Fruit fly (Drosophila melanogaster) whole organism, embryonic: Measurements from ENCODE around the gene CG32625.
A peak's percentile ranks its signal among the peaks of the same experiment; 100 is the strongest.

Source experiments
- ATbp ChIP-seq: fragments of 200-800 bp; sonication (Bioruptor generic); optimal IDR thresholded peaks from 2 replicates; lab custom pipeline; 2017; ENCODE audit warnings: missing biosample characterization, mild to moderate bottlenecking, missing genetic modification characterization, missing genetic modification reagents
- Aef1 ChIP-seq: fragments of 200-800 bp; sonication (Bioruptor generic); IDR thresholded peaks from 3 replicates; pipeline ENCODE4 v1.3.6; 2022; ENCODE audit warnings: missing biosample characterization, missing genetic modification characterization
- Atf3 ChIP-seq: fragments of 200-800 bp; sonication (Bioruptor generic); optimal IDR thresholded peaks from 3 replicates; lab custom pipeline; 2016; ENCODE audit warnings: missing biosample characterization, missing genetic modification characterization
- Blimp-1 ChIP-seq: fragments of 200-800 bp; sonication (Bioruptor generic); optimal IDR thresholded peaks from 3 replicates; lab custom pipeline; 2018; ENCODE audit warnings: missing biosample characterization, missing genetic modification characterization, mild to moderate bottlenecking, moderate library complexity, missing genetic modification reagents
- CG11696 ChIP-seq: fragments of 200-800 bp; sonication (Bioruptor generic); IDR thresholded peaks from 2 replicates; pipeline ENCODE4 v1.3.6; 2022; ENCODE audit warnings: missing biosample characterization, missing genetic modification characterization
- CG13296 ChIP-seq: fragments of 200-800 bp; sonication (Bioruptor generic); optimal IDR thresholded peaks from 3 replicates; lab custom pipeline; 2018; ENCODE audit warnings: missing biosample characterization, mild to moderate bottlenecking, missing genetic modification characterization
- CG15073 ChIP-seq: fragments of 200-800 bp; sonication (Bioruptor generic); optimal IDR thresholded peaks from 2 replicates; lab custom pipeline; 2016; ENCODE audit warnings: missing biosample characterization, missing genetic modification characterization
- CG1529 ChIP-seq: fragments of 200-800 bp; sonication (Bioruptor generic); optimal IDR thresholded peaks from 3 replicates; lab custom pipeline; 2018; ENCODE audit warnings: missing biosample characterization, missing genetic modification characterization
- CG17385 ChIP-seq: fragments of 200-800 bp; sonication (Bioruptor generic); optimal IDR thresholded peaks from 3 replicates; lab custom pipeline; 2018; ENCODE audit warnings: missing biosample characterization, mild to moderate bottlenecking, missing genetic modification characterization
- CG17912 ChIP-seq: fragments of 200-800 bp; sonication (Bioruptor generic); optimal IDR thresholded peaks from 2 replicates; lab custom pipeline; 2018; ENCODE audit warnings: missing biosample characterization, mild to moderate bottlenecking, missing genetic modification characterization
- CG18476 ChIP-seq: fragments of 200-800 bp; sonication (Bioruptor generic); optimal IDR thresholded peaks from 2 replicates; lab custom pipeline; 2016; ENCODE audit warnings: missing biosample characterization, mild to moderate bottlenecking, missing genetic modification characterization
- CG18599 ChIP-seq: fragments of 200-800 bp; sonication (Bioruptor generic); optimal IDR thresholded peaks from 3 replicates; lab custom pipeline; 2017; ENCODE audit warnings: missing biosample characterization, missing genetic modification characterization, mild to moderate bottlenecking, moderate library complexity, missing genetic modification reagents
- CG30431 ChIP-seq: fragments of 200-800 bp; sonication (Bioruptor generic); optimal IDR thresholded peaks from 2 replicates; lab custom pipeline; 2017; ENCODE audit warnings: missing biosample characterization, missing genetic modification characterization
- CG3726 ChIP-seq: fragments of 200-800 bp; sonication (Bioruptor generic); IDR thresholded peaks from 3 replicates; pipeline ENCODE4, ENCODE4 v1.3.6; 2022; ENCODE audit warnings: missing biosample characterization, missing genetic modification characterization
- CG42726 ChIP-seq: fragments of 200-800 bp; sonication (Bioruptor generic); IDR thresholded peaks from 2 replicates; pipeline ENCODE4 v1.3.6; 2022; ENCODE audit warnings: missing biosample characterization, missing genetic modification characterization; ENCODE audit not compliant: partially characterized antibody
- CG4854 ChIP-seq: fragments of 200-800 bp; sonication (Bioruptor generic); optimal IDR thresholded peaks from 2 replicates; lab custom pipeline; 2016; ENCODE audit warnings: missing biosample characterization, missing genetic modification characterization, inconsistent platforms
- CG7963 ChIP-seq: fragments of 200-800 bp; sonication (Bioruptor generic); IDR thresholded peaks from 3 replicates; pipeline ENCODE4 v1.3.6; 2022; ENCODE audit warnings: missing biosample characterization, missing genetic modification characterization; ENCODE audit not compliant: partially characterized antibody
- CG7987 ChIP-seq: fragments of 200-800 bp; sonication (Bioruptor generic); optimal IDR thresholded peaks from 2 replicates; lab custom pipeline; 2018; ENCODE audit warnings: missing biosample characterization, mild to moderate bottlenecking, missing genetic modification characterization, moderate library complexity
- CG8089 ChIP-seq: fragments of 200-800 bp; sonication (Bioruptor generic); optimal IDR thresholded peaks from 3 replicates; lab custom pipeline; 2016; ENCODE audit warnings: missing biosample characterization, missing genetic modification characterization
- CG8290 ChIP-seq, 3 experiments: fragments of 200-800 bp; sonication (Bioruptor generic); optimal IDR thresholded peaks; 2 replicates each; lab custom pipeline; 2016 to 2019; ENCODE audit warnings: missing biosample characterization in 3 of 3, missing genetic modification characterization in 3 of 3, mild to moderate bottlenecking in 2 of 3, moderate library complexity in 1 of 3
- CG8765 ChIP-seq: fragments of 200-800 bp; sonication (Bioruptor generic); IDR thresholded peaks from 2 replicates; pipeline ENCODE4 v1.3.6; 2022; ENCODE audit warnings: missing biosample characterization, missing genetic modification characterization
- CG8944 ChIP-seq: fragments of 200-800 bp; sonication (Bioruptor generic); optimal IDR thresholded peaks from 3 replicates; lab custom pipeline; 2016; ENCODE audit warnings: missing biosample characterization, missing genetic modification characterization
- CG9797 ChIP-seq: fragments of 200-800 bp; sonication (Bioruptor generic); optimal IDR thresholded peaks from 3 replicates; lab custom pipeline; 2018; ENCODE audit warnings: missing biosample characterization, mild to moderate bottlenecking, missing genetic modification characterization
- CoRest ChIP-seq: fragments of 200-800 bp; sonication (Bioruptor generic); optimal IDR thresholded peaks from 3 replicates; lab custom pipeline; 2018; ENCODE audit warnings: missing biosample characterization, mild to moderate bottlenecking, missing genetic modification characterization, moderate library complexity
- CrebB ChIP-seq: fragments of 200-800 bp; sonication (Bioruptor generic); optimal IDR thresholded peaks from 3 replicates; lab custom pipeline; 2018; ENCODE audit warnings: missing biosample characterization, mild to moderate bottlenecking, missing genetic modification characterization
- Fer3 ChIP-seq: fragments of 200-800 bp; sonication (Bioruptor generic); optimal IDR thresholded peaks from 2 replicates; lab custom pipeline; 2018; ENCODE audit warnings: missing biosample characterization, mild to moderate bottlenecking, missing genetic modification characterization, moderate library complexity
- GATAe ChIP-seq: fragments of 200-800 bp; sonication (Bioruptor generic); conservative IDR thresholded peaks from 2 replicates; pipeline ENCODE4 v1.3.6; 2022; ENCODE audit warnings: missing biosample characterization, missing genetic modification characterization
- HmgZ ChIP-seq: fragments of 200-800 bp; sonication (Bioruptor generic); optimal IDR thresholded peaks from 2 replicates; lab custom pipeline; 2018; ENCODE audit warnings: missing biosample characterization, mild to moderate bottlenecking, missing genetic modification characterization
- Max ChIP-seq: fragments of 200-800 bp; sonication (Bioruptor generic); optimal IDR thresholded peaks from 2 replicates; lab custom pipeline; 2016; ENCODE audit warnings: missing biosample characterization, mild to moderate bottlenecking, missing genetic modification characterization
- Mes4 ChIP-seq: fragments of 200-800 bp; sonication (Bioruptor generic); optimal IDR thresholded peaks from 2 replicates; lab custom pipeline; 2016; ENCODE audit warnings: missing biosample characterization, missing genetic modification characterization
- NC2α ChIP-seq: fragments of 200-800 bp; sonication (Bioruptor generic); optimal IDR thresholded peaks from 2 replicates; lab custom pipeline; 2016; ENCODE audit warnings: missing biosample characterization, missing genetic modification characterization
- Neu2 ChIP-seq: fragments of 200-800 bp; sonication (Bioruptor generic); optimal IDR thresholded peaks from 3 replicates; lab custom pipeline; 2016; ENCODE audit warnings: missing biosample characterization, missing genetic modification characterization, borderline replicate concordance
- Ssrp ChIP-seq: fragments of 200-800 bp; sonication (Bioruptor generic); optimal IDR thresholded peaks from 2 replicates; lab custom pipeline; 2018; ENCODE audit warnings: missing biosample characterization, mild to moderate bottlenecking, missing genetic modification characterization, moderate library complexity
- bigmax ChIP-seq: fragments of 200-800 bp; sonication (Bioruptor generic); optimal IDR thresholded peaks from 2 replicates; lab custom pipeline; 2018; ENCODE audit warnings: missing biosample characterization, mild to moderate bottlenecking, missing genetic modification characterization
- cato ChIP-seq: fragments of 200-800 bp; sonication (Bioruptor generic); optimal IDR thresholded peaks from 2 replicates; lab custom pipeline; 2016; ENCODE audit warnings: missing biosample characterization, missing genetic modification characterization, borderline replicate concordance
- caup ChIP-seq: fragments of 200-800 bp; sonication (Bioruptor generic); optimal IDR thresholded peaks from 3 replicates; lab custom pipeline; 2017; ENCODE audit warnings: missing biosample characterization, mild to moderate bottlenecking, missing genetic modification characterization, moderate library complexity; ENCODE audit not compliant: severe bottlenecking
- chn ChIP-seq: fragments of 200-800 bp; sonication (Bioruptor generic); optimal IDR thresholded peaks from 2 replicates; lab custom pipeline; 2016; ENCODE audit warnings: missing biosample characterization, missing genetic modification characterization
- eyg ChIP-seq: fragments of 200-800 bp; sonication (Bioruptor generic); optimal IDR thresholded peaks from 3 replicates; lab custom pipeline; 2016; ENCODE audit warnings: missing biosample characterization, missing genetic modification characterization
- fd96Cb ChIP-seq: fragments of 200-800 bp; sonication (Bioruptor generic); optimal IDR thresholded peaks from 2 replicates; lab custom pipeline; 2018; ENCODE audit warnings: missing biosample characterization, mild to moderate bottlenecking, missing genetic modification characterization, moderate library complexity
- hb ChIP-seq: fragments of 200-800 bp; sonication (Bioruptor generic); IDR thresholded peaks from 3 replicates; pipeline ENCODE4 v1.3.6; 2022; ENCODE audit warnings: missing biosample characterization, missing genetic modification characterization; ENCODE audit not compliant: partially characterized antibody
- kay ChIP-seq: fragments of 200-800 bp; sonication (Bioruptor generic); optimal IDR thresholded peaks from 2 replicates; lab custom pipeline; 2016; ENCODE audit warnings: missing biosample characterization, missing genetic modification characterization
- lab ChIP-seq: fragments of 200-800 bp; sonication (Bioruptor generic); optimal IDR thresholded peaks from 3 replicates; lab custom pipeline; 2017; ENCODE audit warnings: missing biosample characterization, missing genetic modification characterization, mild to moderate bottlenecking, moderate library complexity, missing genetic modification reagents
- nmo ChIP-seq: fragments of 200-800 bp; sonication (Bioruptor generic); optimal IDR thresholded peaks from 2 replicates; lab custom pipeline; 2018; ENCODE audit warnings: missing biosample characterization, mild to moderate bottlenecking, missing genetic modification characterization, moderate library complexity
- pum ChIP-seq: fragments of 200-800 bp; sonication (Bioruptor generic); optimal IDR thresholded peaks from 2 replicates; lab custom pipeline; 2016; ENCODE audit warnings: missing biosample characterization, missing genetic modification characterization
- rib ChIP-seq: fragments of 200-800 bp; sonication (Bioruptor generic); IDR thresholded peaks from 2 replicates; pipeline ENCODE4 v1.3.6; 2022; ENCODE audit warnings: missing biosample characterization, missing genetic modification characterization
- schlank ChIP-seq: fragments of 200-800 bp; sonication (Bioruptor generic); optimal IDR thresholded peaks from 2 replicates; lab custom pipeline; 2018; ENCODE audit warnings: missing biosample characterization, mild to moderate bottlenecking, missing genetic modification characterization
- sd ChIP-seq: fragments of 200-800 bp; sonication (Bioruptor generic); optimal IDR thresholded peaks from 3 replicates; lab custom pipeline; 2018; ENCODE audit warnings: missing biosample characterization, mild to moderate bottlenecking, missing genetic modification characterization, moderate library complexity
- seq ChIP-seq: fragments of 200-800 bp; sonication (Bioruptor generic); IDR thresholded peaks from 2 replicates; pipeline ENCODE4 v1.3.6; 2022; ENCODE audit warnings: missing biosample characterization, missing genetic modification characterization
- sug ChIP-seq: fragments of 200-800 bp; optimal IDR thresholded peaks from 2 replicates; lab custom pipeline; 2019; ENCODE audit warnings: missing biosample characterization, mild to moderate bottlenecking, missing genetic modification characterization, moderate library complexity
- vfl ChIP-seq: fragments of 200-800 bp; sonication (Bioruptor generic); optimal IDR thresholded peaks from 2 replicates; lab custom pipeline; 2016; ENCODE audit warnings: missing biosample characterization, missing genetic modification characterization

The CG32625 gene

dm6 chrX:13755152-13755557 is 1.5 kb downstream of the CG32625 start, which contains the start of gene Pdcd4 (continued):
- TF ChIP-seq Ssrp (tag; lab: Kevin White, UChicago): no peak
- TF ChIP-seq vfl (GFP tag; lab: Kevin White, UChicago): no peak
- peak; percentile 4 for TF ChIP-seq lab (GFP tag; lab: Kevin White, UChicago)
- no peak for TF ChIP-seq CG18476
- no peak for TF ChIP-seq CG7987
- peak; percentile 30 for TF ChIP-seq CG17385 (GFP tag; lab: Kevin White, UChicago)
- TF ChIP-seq CG30431: no peak
- TF ChIP-seq GATAe (GFP tag; lab: Robert Waterston, UW): no peak
- TF ChIP-seq bigmax (GFP tag; lab: Kevin White, UChicago): peak; percentile 1
- TF ChIP-seq CG8089: no peak
- no peak for TF ChIP-seq CG8290 (GFP tag; optimal IDR thresholded peaks at IDR 0.05; lab: Kevin White, UChicago)
- peak in 1 of 2 experiments; percentile 70 for TF ChIP-seq CG8290 (tag; optimal IDR thresholded peaks at IDR 0.05; lab: Kevin White, UChicago)
- TF ChIP-seq eyg (GFP tag; lab: Kevin White, UChicago): no peak
- no peak for TF ChIP-seq CG7963 (GFP tag; lab: Robert Waterston, UW)
- no peak for TF ChIP-seq CG11696 (GFP tag; lab: Robert Waterston, UW)
- TF ChIP-seq ATbp: no peak
- TF ChIP-seq CrebB (tag; lab: Kevin White, UChicago): no peak
- no peak for TF ChIP-seq seq (GFP tag; lab: Robert Waterston, UW)
- no peak for TF ChIP-seq Aef1 (GFP tag; lab: Robert Waterston, UW)
- TF ChIP-seq kay (GFP tag; lab: Kevin White, UChicago): no peak
- peak; percentile 19 for TF ChIP-seq nmo (GFP tag; lab: Kevin White, UChicago)
- TF ChIP-seq Atf3: no peak
- peak; percentile 4 for TF ChIP-seq CG4854 (GFP tag; lab: Kevin White, UChicago)
- TF ChIP-seq chn (GFP tag; lab: Kevin White, UChicago): peak; percentile 20
- peak; percentile 41 for TF ChIP-seq NC2α
- TF ChIP-seq sd: no peak
- TF ChIP-seq Fer3 (tag; lab: Kevin White, UChicago): no peak
- TF ChIP-seq CG18599 (GFP tag; lab: Kevin White, UChicago): no peak
- peak; percentile 42 for TF ChIP-seq CoRest (tag; lab: Kevin White, UChicago)
- TF ChIP-seq Blimp-1: peak; percentile 43
- no peak for TF ChIP-seq CG9797
- TF ChIP-seq caup: peak; percentile 57
- TF ChIP-seq sug: peak; percentile 25
- TF ChIP-seq hb (GFP tag; lab: Robert Waterston, UW): no peak; the same call in 2 of the 3 replicates
- no peak for TF ChIP-seq Neu2
- TF ChIP-seq pum (GFP tag; lab: Kevin White, UChicago): no peak
- TF ChIP-seq CG1529: no peak
- TF ChIP-seq Max (GFP tag; lab: Kevin White, UChicago): no peak
- 0 out of 2 replicates have a peak, but pooled peaks have one; percentile 49 for TF ChIP-seq CG42726 (GFP tag; lab: Robert Waterston, UW)
- TF ChIP-seq CG15073 (GFP tag; lab: Kevin White, UChicago): no peak
- no peak for TF ChIP-seq CG8944
- no peak for TF ChIP-seq CG17912 (GFP tag; lab: Kevin White, UChicago)
- peak; percentile 23 for TF ChIP-seq CG13296 (GFP tag; lab: Kevin White, UChicago)
- peak; percentile 42; the same call in 1 of the 2 replicates for TF ChIP-seq rib (GFP tag; lab: Robert Waterston, UW)
- peak; percentile 4 for TF ChIP-seq HmgZ (tag; lab: Kevin White, UChicago)
- no peak for TF ChIP-seq fd96Cb (tag; lab: Kevin White, UChicago)
- TF ChIP-seq CG8765 (GFP tag; lab: Robert Waterston, UW): no peak
- no peak for TF ChIP-seq cato (GFP tag; lab: Kevin White, UChicago)
- TF ChIP-seq CG3726 (GFP tag; lab: Robert Waterston, UW): no peak
- no peak for TF ChIP-seq Mes4 (GFP tag; lab: Kevin White, UChicago)
- TF ChIP-seq schlank (tag; lab: Kevin White, UChicago): no peak
